Fruit fly (Drosophila melanogaster) whole organism, embryonic: Measurements from ENCODE around the gene sna.

Experiments
- CG10147 ChIP-seq: fragments of 200-800 bp; sonication (Bioruptor generic); optimal IDR thresholded peaks from 2 replicates; lab custom pipeline; 2019; ENCODE audit warnings: missing biosample characterization, mild to moderate bottlenecking, missing genetic modification characterization, moderate library complexity
- CG10431 ChIP-seq: fragments of 200-800 bp; sonication (Bioruptor generic); optimal IDR thresholded peaks from 3 replicates; lab custom pipeline; 2018; ENCODE audit warnings: missing biosample characterization, mild to moderate bottlenecking, missing genetic modification characterization
- CG12155 ChIP-seq: fragments of 200-800 bp; sonication (Bioruptor generic); optimal IDR thresholded peaks from 3 replicates; lab custom pipeline; 2016; ENCODE audit warnings: missing biosample characterization, missing genetic modification characterization
- CG13123 ChIP-seq: fragments of 200-800 bp; sonication (Bioruptor generic); optimal IDR thresholded peaks from 2 replicates; lab custom pipeline; 2016; ENCODE audit warnings: missing biosample characterization, missing genetic modification characterization
- CG14860 ChIP-seq: fragments of 200-800 bp; sonication (Bioruptor generic); IDR thresholded peaks from 3 replicates; pipeline ENCODE4 v1.3.6; 2022; ENCODE audit warnings: missing biosample characterization, missing genetic modification characterization; ENCODE audit not compliant: partially characterized antibody
- CG15601 ChIP-seq: fragments of 200-800 bp; sonication (Bioruptor generic); optimal IDR thresholded peaks from 3 replicates; lab custom pipeline; 2019; ENCODE audit warnings: missing biosample characterization, mild to moderate bottlenecking, missing genetic modification characterization, moderate library complexity
- CG1602 ChIP-seq: fragments of 200-800 bp; sonication (Bioruptor generic); optimal IDR thresholded peaks from 3 replicates; lab custom pipeline; 2016; ENCODE audit warnings: missing biosample characterization, missing genetic modification characterization
- CG17802 ChIP-seq: fragments of 200-800 bp; sonication (Bioruptor generic); optimal IDR thresholded peaks from 2 replicates; lab custom pipeline; 2018; ENCODE audit warnings: missing biosample characterization, mild to moderate bottlenecking, missing genetic modification characterization, moderate library complexity
- CG18764 ChIP-seq: fragments of 200-800 bp; sonication (Bioruptor generic); optimal IDR thresholded peaks from 3 replicates; lab custom pipeline; 2016; ENCODE audit warnings: missing biosample characterization, missing genetic modification characterization
- CG2116 ChIP-seq: fragments of 200-800 bp; sonication (Bioruptor generic); optimal IDR thresholded peaks from 3 replicates; lab custom pipeline; 2018; ENCODE audit warnings: missing biosample characterization, mild to moderate bottlenecking, missing genetic modification characterization
- CG2129 ChIP-seq: fragments of 200-800 bp; sonication (Bioruptor generic); IDR thresholded peaks from 2 replicates; pipeline ENCODE4 v1.3.6; 2022; ENCODE audit warnings: missing biosample characterization, missing genetic modification characterization; ENCODE audit not compliant: partially characterized antibody
- CG30020 ChIP-seq: fragments of 200-800 bp; optimal IDR thresholded peaks from 2 replicates; lab custom pipeline; 2019; ENCODE audit warnings: missing biosample characterization, mild to moderate bottlenecking, missing genetic modification characterization, moderate library complexity
- CG33213 ChIP-seq: fragments of 200-800 bp; sonication (Bioruptor generic); optimal IDR thresholded peaks from 3 replicates; lab custom pipeline; 2016; ENCODE audit warnings: missing biosample characterization, missing genetic modification characterization
- CG3726 ChIP-seq: fragments of 200-800 bp; sonication (Bioruptor generic); IDR thresholded peaks from 3 replicates; pipeline ENCODE4, ENCODE4 v1.3.6; 2022; ENCODE audit warnings: missing biosample characterization, missing genetic modification characterization
- CG3995 ChIP-seq: fragments of 200-800 bp; sonication (Bioruptor generic); optimal IDR thresholded peaks from 3 replicates; lab custom pipeline; 2016; ENCODE audit warnings: missing biosample characterization, missing genetic modification characterization
- CG4404 ChIP-seq: fragments of 200-800 bp; sonication (Bioruptor generic); IDR thresholded peaks from 2 replicates; pipeline ENCODE4 v1.3.6; 2022; ENCODE audit warnings: missing biosample characterization, missing genetic modification characterization
- CG4730 ChIP-seq: fragments of 200-800 bp; sonication (Bioruptor generic); IDR thresholded peaks from 2 replicates; pipeline ENCODE4 v1.3.6; 2022; ENCODE audit warnings: missing biosample characterization, missing genetic modification characterization
- CG7556 ChIP-seq: fragments of 200-800 bp; sonication (Bioruptor generic); optimal IDR thresholded peaks from 2 replicates; lab custom pipeline; 2017; ENCODE audit warnings: missing biosample characterization, mild to moderate bottlenecking, missing genetic modification characterization
- CG8924 ChIP-seq: fragments of 200-800 bp; optimal IDR thresholded peaks from 3 replicates; lab custom pipeline; 2019; ENCODE audit warnings: missing biosample characterization, mild to moderate bottlenecking, missing genetic modification characterization, moderate library complexity
- CHES-1-like ChIP-seq: fragments of 200-800 bp; sonication (Bioruptor generic); optimal IDR thresholded peaks from 2 replicates; lab custom pipeline; 2016; ENCODE audit warnings: missing biosample characterization, missing genetic modification characterization
- CkIIα-i1 ChIP-seq: fragments of 200-800 bp; sonication (Bioruptor generic); IDR thresholded peaks from 2 replicates; pipeline ENCODE4 v1.3.6; 2022; ENCODE audit warnings: missing biosample characterization, missing genetic modification characterization
- D19A ChIP-seq: fragments of 200-800 bp; optimal IDR thresholded peaks from 3 replicates; lab custom pipeline; 2019; ENCODE audit warnings: missing biosample characterization, mild to moderate bottlenecking, missing genetic modification characterization, moderate library complexity
- Dbx ChIP-seq: fragments of 200-800 bp; sonication (Bioruptor generic); IDR thresholded peaks from 3 replicates; pipeline ENCODE4 v1.3.6; 2022; ENCODE audit warnings: missing biosample characterization, missing genetic modification characterization
- Gug ChIP-seq: fragments of 200-800 bp; sonication (Bioruptor generic); IDR thresholded peaks from 4 replicates; pipeline ENCODE4 v1.3.6; 2022; ENCODE audit warnings: missing biosample characterization, missing genetic modification characterization
- HmgD ChIP-seq: fragments of 200-800 bp; sonication (Bioruptor generic); optimal IDR thresholded peaks from 3 replicates; lab custom pipeline; 2016; ENCODE audit warnings: missing biosample characterization, missing genetic modification characterization
- Neu2 ChIP-seq: fragments of 200-800 bp; sonication (Bioruptor generic); optimal IDR thresholded peaks from 3 replicates; lab custom pipeline; 2016; ENCODE audit warnings: missing biosample characterization, missing genetic modification characterization, borderline replicate concordance
- Sin3A ChIP-seq: fragments of >200 bp; optimal IDR thresholded peaks from 2 replicates; lab custom pipeline; 2018
- Ssrp ChIP-seq: fragments of 200-800 bp; sonication (Bioruptor generic); optimal IDR thresholded peaks from 2 replicates; lab custom pipeline; 2018; ENCODE audit warnings: missing biosample characterization, mild to moderate bottlenecking, missing genetic modification characterization, moderate library complexity
- dati ChIP-seq: fragments of 200-800 bp; sonication (Bioruptor generic); IDR thresholded peaks from 2 replicates; pipeline ENCODE4 v1.3.6; 2022; ENCODE audit warnings: missing biosample characterization, missing genetic modification characterization
- emc ChIP-seq: fragments of 200-800 bp; sonication (Bioruptor generic); optimal IDR thresholded peaks from 2 replicates; lab custom pipeline; 2016; ENCODE audit warnings: missing biosample characterization, missing genetic modification characterization
- fd102C ChIP-seq: fragments of 200-800 bp; sonication (Bioruptor generic); optimal IDR thresholded peaks from 2 replicates; lab custom pipeline; 2018; ENCODE audit warnings: missing biosample characterization, mild to moderate bottlenecking, missing genetic modification characterization, moderate library complexity
- gcm ChIP-seq: fragments of 200-800 bp; sonication (Bioruptor generic); optimal IDR thresholded peaks from 2 replicates; lab custom pipeline; 2019; ENCODE audit warnings: missing biosample characterization, mild to moderate bottlenecking, missing genetic modification characterization, moderate library complexity
- grau ChIP-seq: fragments of 200-800 bp; optimal IDR thresholded peaks from 3 replicates; lab custom pipeline; 2019; ENCODE audit warnings: missing biosample characterization, mild to moderate bottlenecking, missing genetic modification characterization, moderate library complexity
- gsb ChIP-seq: fragments of 200-800 bp; sonication (Bioruptor generic); IDR thresholded peaks from 2 replicates; pipeline ENCODE4 v1.3.6; 2022; ENCODE audit warnings: missing biosample characterization, missing genetic modification characterization
- kay ChIP-seq: fragments of 200-800 bp; sonication (Bioruptor generic); optimal IDR thresholded peaks from 2 replicates; lab custom pipeline; 2016; ENCODE audit warnings: missing biosample characterization, missing genetic modification characterization
- lab ChIP-seq: fragments of 200-800 bp; sonication (Bioruptor generic); optimal IDR thresholded peaks from 3 replicates; lab custom pipeline; 2017; ENCODE audit warnings: missing biosample characterization, missing genetic modification characterization, mild to moderate bottlenecking, moderate library complexity, missing genetic modification reagents
- lilli ChIP-seq: fragments of 200-800 bp; sonication (Bioruptor generic); optimal IDR thresholded peaks from 3 replicates; lab custom pipeline; 2016; ENCODE audit warnings: missing biosample characterization, missing genetic modification characterization
- maf-S ChIP-seq: fragments of 200-800 bp; sonication (Bioruptor generic); optimal IDR thresholded peaks from 2 replicates; lab custom pipeline; 2016; ENCODE audit warnings: missing biosample characterization, missing genetic modification characterization
- odd ChIP-seq: fragments of 200-800 bp; sonication (Bioruptor generic); optimal IDR thresholded peaks from 2 replicates; lab custom pipeline; 2017; ENCODE audit warnings: missing biosample characterization, mild to moderate bottlenecking, missing genetic modification characterization
- onecut ChIP-seq: fragments of 200-800 bp; sonication (Bioruptor generic); IDR thresholded peaks from 2 replicates; pipeline ENCODE4 v1.3.6; 2022; ENCODE audit warnings: missing biosample characterization, missing genetic modification characterization
- pb ChIP-seq: fragments of 200-800 bp; sonication (Bioruptor generic); optimal IDR thresholded peaks from 3 replicates; lab custom pipeline; 2016; ENCODE audit warnings: missing biosample characterization, missing genetic modification characterization
- prd ChIP-seq, 3 experiments: fragments of >200 bp in 2 of 3; fragments of 200-800 bp in 1 of 3; sonication (Bioruptor generic) in 1 of 3; optimal IDR thresholded peaks in 2 of 3; IDR thresholded peaks in 1 of 3; 2 replicates in 2 of 3; 3 replicates in 1 of 3; pipeline versions ENCODE4 v1.3.6 to Lab custom; 2017 to 2022; ENCODE audit warnings: missing biosample characterization in 1 of 3, missing genetic modification characterization in 1 of 3
- pros ChIP-seq: fragments of 200-800 bp; sonication (Bioruptor generic); optimal IDR thresholded peaks from 3 replicates; lab custom pipeline; 2019; ENCODE audit warnings: missing biosample characterization, mild to moderate bottlenecking, missing genetic modification characterization, moderate library complexity
- row ChIP-seq: fragments of 200-800 bp; sonication (Bioruptor generic); IDR thresholded peaks from 3 replicates; pipeline ENCODE4 v1.3.6; 2022; ENCODE audit warnings: missing biosample characterization, missing genetic modification characterization
- run ChIP-seq: fragments of 200-800 bp; sonication (Bioruptor generic); optimal IDR thresholded peaks from 3 replicates; lab custom pipeline; 2018; ENCODE audit warnings: missing biosample characterization, mild to moderate bottlenecking, missing genetic modification characterization
- slp2 ChIP-seq: fragments of 200-800 bp; sonication (Bioruptor generic); optimal IDR thresholded peaks from 2 replicates; lab custom pipeline; 2016; ENCODE audit warnings: missing biosample characterization, missing genetic modification characterization
- so ChIP-seq: fragments of 200-800 bp; sonication (Bioruptor generic); IDR thresholded peaks from 3 replicates; pipeline ENCODE4 v1.3.6; 2022; ENCODE audit warnings: missing biosample characterization, missing genetic modification characterization
- ssp ChIP-seq: fragments of 200-800 bp; sonication (Bioruptor generic); IDR thresholded peaks from 2 replicates; pipeline ENCODE4 v1.3.6; 2022; ENCODE audit warnings: missing biosample characterization, missing genetic modification characterization
- tll ChIP-seq, 2 experiments: fragments of 200-800 bp in 1 of 2; fragments of >200 bp in 1 of 2; sonication (Bioruptor generic) in 1 of 2; optimal IDR thresholded peaks; 2 replicates each; lab custom pipeline; 2017 to 2019; ENCODE audit warnings: missing biosample characterization in 2 of 2, missing genetic modification characterization in 2 of 2, mild to moderate bottlenecking in 1 of 2, moderate library complexity in 1 of 2
- unpg ChIP-seq: fragments of 200-800 bp; sonication (Bioruptor generic); optimal IDR thresholded peaks from 3 replicates; lab custom pipeline; 2018; ENCODE audit warnings: missing biosample characterization, mild to moderate bottlenecking, missing genetic modification characterization, moderate library complexity
- zfh2 ChIP-seq: fragments of 200-800 bp; sonication (Bioruptor generic); optimal IDR thresholded peaks from 2 replicates; lab custom pipeline; 2016; ENCODE audit warnings: missing biosample characterization, missing genetic modification characterization

Gene sna

dm6 chr2L:15486525-15487128 is 8.6 kb upstream of the sna start (continued):
- no peak for TF ChIP-seq slp2 (GFP tag; lab: Kevin White, UChicago)
- no peak for TF ChIP-seq so
- no peak for TF ChIP-seq CG15601 (tag; lab: Kevin White, UChicago)
- no peak for TF ChIP-seq CG2129 (GFP tag; lab: Robert Waterston, UW)
- TF ChIP-seq emc (GFP tag; lab: Kevin White, UChicago): no peak
- TF ChIP-seq CHES-1-like (GFP tag; lab: Kevin White, UChicago): no peak
- TF ChIP-seq CG14860: no peak
- TF ChIP-seq maf-S: no peak
- no peak for TF ChIP-seq CG33213 (GFP tag; lab: Kevin White, UChicago)
- TF ChIP-seq CG30020 (tag; lab: Kevin White, UChicago): no peak
- no peak for TF ChIP-seq HmgD (GFP tag; lab: Kevin White, UChicago)
- no peak for TF ChIP-seq CG3995 (GFP tag; lab: Kevin White, UChicago)
- no peak for TF ChIP-seq odd (GFP tag; lab: Kevin White, UChicago)
- TF ChIP-seq pros (GFP tag; lab: Kevin White, UChicago): no peak
- no peak for TF ChIP-seq CG13123 (GFP tag; lab: Kevin White, UChicago)
- no peak for TF ChIP-seq CG3726
- no peak for TF ChIP-seq grau (tag; lab: Kevin White, UChicago)
- no peak for TF ChIP-seq ssp (GFP tag; lab: Robert Waterston, UW)
- TF ChIP-seq CG7556 (GFP tag; lab: Kevin White, UChicago): no peak
- TF ChIP-seq fd102C (GFP tag; lab: Kevin White, UChicago): peak; percentile 61
- TF ChIP-seq D19A: no peak
- TF ChIP-seq CG10431 (GFP tag; lab: Kevin White, UChicago): no peak
- TF ChIP-seq run (tag; lab: Kevin White, UChicago): no peak
- no peak for TF ChIP-seq gcm (GFP tag; lab: Kevin White, UChicago)
- no peak for TF ChIP-seq zfh2 (GFP tag; lab: Kevin White, UChicago)
- no peak for TF ChIP-seq lilli (GFP tag; lab: Kevin White, UChicago)
- TF ChIP-seq CG4404 (GFP tag; lab: Robert Waterston, UW): 0 out of 2 replicates have a peak, but pooled peaks have one; percentile 15
- no peak for TF ChIP-seq onecut (GFP tag; lab: Robert Waterston, UW)
- no peak for TF ChIP-seq pb (GFP tag; lab: Kevin White, UChicago)
- TF ChIP-seq unpg (GFP tag; lab: Kevin White, UChicago): no peak
- no peak for TF ChIP-seq lab (GFP tag; lab: Kevin White, UChicago)
- TF ChIP-seq CkIIα-i1: no peak
- TF ChIP-seq CG10147: no peak
- TF ChIP-seq Neu2: no peak
- no peak for TF ChIP-seq CG2116
- no peak for TF ChIP-seq gsb
- TF ChIP-seq CG17802 (tag; lab: Kevin White, UChicago): no peak
- no peak for TF ChIP-seq row (GFP tag; lab: Robert Waterston, UW)
- no peak for TF ChIP-seq CG4730 (GFP tag; lab: Robert Waterston, UW)
- no peak for TF ChIP-seq kay (GFP tag; lab: Kevin White, UChicago)
- no peak for TF ChIP-seq Ssrp
- TF ChIP-seq dati: no peak
- TF ChIP-seq prd (optimal IDR thresholded peaks at IDR 0.05; lab: Kevin White, UChicago): no peak
- TF ChIP-seq prd (GFP tag; IDR thresholded peaks at IDR 0.05; lab: Robert Waterston, UW): peak; percentile 56; the same call in 1 of the 3 replicates
- no peak for TF ChIP-seq Sin3A
- TF ChIP-seq CG12155 (GFP tag; lab: Kevin White, UChicago): no peak
- no peak for TF ChIP-seq Dbx
- no peak for TF ChIP-seq CG1602
- no peak for TF ChIP-seq CG18764 (GFP tag; lab: Kevin White, UChicago)
- no peak for TF ChIP-seq Gug (GFP tag; lab: Robert Waterston, UW)
- TF ChIP-seq tll (GFP tag; optimal IDR thresholded peaks at IDR 0.05; lab: Kevin White, UChicago): peak in 1 of 2 experiments; percentile 58
- TF ChIP-seq CG8924 (tag; lab: Kevin White, UChicago): peak; percentile 5
